Fruit fly (Drosophila melanogaster) whole organism, embryonic: Measurements from ENCODE around the gene CG32985.
A peak's percentile ranks its signal among the peaks of the same experiment; 100 is the strongest.

Source experiments
- CG10267 ChIP-seq: fragments of 200-800 bp; sonication (Bioruptor generic); optimal IDR thresholded peaks from 2 replicates; lab custom pipeline; 2018; ENCODE audit warnings: missing biosample characterization, mild to moderate bottlenecking, missing genetic modification characterization, moderate library complexity
- CG11085 ChIP-seq: fragments of 200-800 bp; sonication (Bioruptor generic); IDR thresholded peaks from 2 replicates; pipeline ENCODE4 v1.3.6; 2022; ENCODE audit warnings: missing biosample characterization, missing genetic modification characterization
- CG11695 ChIP-seq: fragments of 200-800 bp; sonication (Bioruptor generic); IDR thresholded peaks from 3 replicates; pipeline ENCODE4 v1.3.6; 2022; ENCODE audit warnings: missing biosample characterization, missing genetic modification characterization
- CG13894 ChIP-seq: fragments of 200-800 bp; sonication (Bioruptor generic); optimal IDR thresholded peaks from 3 replicates; lab custom pipeline; 2018; ENCODE audit warnings: missing biosample characterization, mild to moderate bottlenecking, missing genetic modification characterization, moderate library complexity
- CG1647 ChIP-seq: fragments of 200-800 bp; sonication (Bioruptor generic); optimal IDR thresholded peaks from 3 replicates; lab custom pipeline; 2016; ENCODE audit warnings: missing biosample characterization, missing genetic modification characterization
- CG17612 ChIP-seq: fragments of 200-800 bp; sonication (Bioruptor generic); IDR thresholded peaks from 2 replicates; pipeline ENCODE4 v1.3.6; 2022; ENCODE audit warnings: missing biosample characterization, missing genetic modification characterization
- CG18599 ChIP-seq: fragments of 200-800 bp; sonication (Bioruptor generic); optimal IDR thresholded peaks from 3 replicates; lab custom pipeline; 2017; ENCODE audit warnings: missing biosample characterization, missing genetic modification characterization, mild to moderate bottlenecking, moderate library complexity, missing genetic modification reagents
- CG2199 ChIP-seq: fragments of 200-800 bp; sonication (Bioruptor generic); IDR thresholded peaks from 3 replicates; pipeline ENCODE4 v1.3.6; 2022; ENCODE audit warnings: missing biosample characterization, missing genetic modification characterization
- CG34376 ChIP-seq: fragments of 200-800 bp; sonication (Bioruptor generic); optimal IDR thresholded peaks from 2 replicates; lab custom pipeline; 2018; ENCODE audit warnings: missing biosample characterization, mild to moderate bottlenecking, missing genetic modification characterization
- CG3726 ChIP-seq: fragments of 200-800 bp; sonication (Bioruptor generic); IDR thresholded peaks from 3 replicates; pipeline ENCODE4, ENCODE4 v1.3.6; 2022; ENCODE audit warnings: missing biosample characterization, missing genetic modification characterization
- CG4730 ChIP-seq: fragments of 200-800 bp; sonication (Bioruptor generic); IDR thresholded peaks from 2 replicates; pipeline ENCODE4 v1.3.6; 2022; ENCODE audit warnings: missing biosample characterization, missing genetic modification characterization
- CG5180 ChIP-seq: fragments of 200-800 bp; sonication (Bioruptor generic); optimal IDR thresholded peaks from 3 replicates; lab custom pipeline; 2017; ENCODE audit warnings: missing biosample characterization, missing genetic modification characterization, mild to moderate bottlenecking, moderate library complexity, missing genetic modification reagents
- CG8359 ChIP-seq: fragments of 200-800 bp; sonication (Bioruptor generic); optimal IDR thresholded peaks from 2 replicates; lab custom pipeline; 2017; ENCODE audit warnings: missing biosample characterization, mild to moderate bottlenecking, missing genetic modification characterization, borderline replicate concordance
- CG9609 ChIP-seq: fragments of 200-800 bp; sonication (Bioruptor generic); optimal IDR thresholded peaks from 3 replicates; lab custom pipeline; 2016; ENCODE audit warnings: missing biosample characterization, missing genetic modification characterization
- D19B ChIP-seq: fragments of 200-800 bp; sonication (Bioruptor generic); optimal IDR thresholded peaks from 2 replicates; lab custom pipeline; 2017; ENCODE audit warnings: missing biosample characterization, mild to moderate bottlenecking, missing genetic modification characterization
- Dad ChIP-seq: fragments of 200-800 bp; sonication (Bioruptor generic); optimal IDR thresholded peaks from 3 replicates; lab custom pipeline; 2016; ENCODE audit warnings: missing biosample characterization, missing genetic modification characterization
- Deaf1 ChIP-seq: fragments of 200-800 bp; optimal IDR thresholded peaks from 3 replicates; lab custom pipeline; 2019; ENCODE audit warnings: missing biosample characterization, mild to moderate bottlenecking, missing genetic modification characterization, moderate library complexity
- Dref ChIP-seq: fragments of 200-800 bp; sonication (Bioruptor generic); IDR thresholded peaks from 2 replicates; pipeline ENCODE4 v1.3.6; 2022; ENCODE audit warnings: missing biosample characterization, missing genetic modification characterization
- ERR ChIP-seq: fragments of 200-800 bp; sonication (Bioruptor generic); optimal IDR thresholded peaks from 2 replicates; lab custom pipeline; 2016; ENCODE audit warnings: missing biosample characterization, missing genetic modification characterization
- Ets97D ChIP-seq: fragments of 200-800 bp; sonication (Bioruptor generic); optimal IDR thresholded peaks from 3 replicates; lab custom pipeline; 2016; ENCODE audit warnings: missing biosample characterization, missing genetic modification characterization
- Fer1 ChIP-seq: fragments of 200-800 bp; sonication (Bioruptor generic); optimal IDR thresholded peaks from 2 replicates; lab custom pipeline; 2017; ENCODE audit warnings: missing biosample characterization, mild to moderate bottlenecking, missing genetic modification characterization
- GATAe ChIP-seq: fragments of 200-800 bp; sonication (Bioruptor generic); conservative IDR thresholded peaks from 2 replicates; pipeline ENCODE4 v1.3.6; 2022; ENCODE audit warnings: missing biosample characterization, missing genetic modification characterization
- Hey ChIP-seq: fragments of 200-800 bp; sonication (Bioruptor generic); optimal IDR thresholded peaks from 3 replicates; lab custom pipeline; 2018; ENCODE audit warnings: missing biosample characterization, mild to moderate bottlenecking, missing genetic modification characterization
- HmgZ ChIP-seq: fragments of 200-800 bp; sonication (Bioruptor generic); optimal IDR thresholded peaks from 2 replicates; lab custom pipeline; 2018; ENCODE audit warnings: missing biosample characterization, mild to moderate bottlenecking, missing genetic modification characterization
- Jarid2 ChIP-seq: fragments of 200-800 bp; sonication (Bioruptor generic); optimal IDR thresholded peaks from 3 replicates; lab custom pipeline; 2017; ENCODE audit warnings: mild to moderate bottlenecking, missing biosample characterization, missing genetic modification reagents, missing genetic modification characterization
- MBD-R2 ChIP-seq: fragments of 200-800 bp; sonication (Bioruptor generic); IDR thresholded peaks from 2 replicates; pipeline ENCODE4 v1.3.6; 2022; ENCODE audit warnings: missing biosample characterization, missing genetic modification characterization
- Optix ChIP-seq: fragments of 200-800 bp; sonication (Bioruptor generic); IDR thresholded peaks from 3 replicates; pipeline ENCODE4 v1.3.6; 2022; ENCODE audit warnings: missing biosample characterization, missing genetic modification characterization
- Pdp1 ChIP-seq, 2 experiments: fragments of 200-800 bp; sonication (Bioruptor generic); optimal IDR thresholded peaks; 3 replicates each; lab custom pipeline; 2016; ENCODE audit warnings: missing biosample characterization in 2 of 2, missing genetic modification characterization in 2 of 2, mild to moderate bottlenecking in 1 of 2, moderate library complexity in 1 of 2
- Poxn ChIP-seq: fragments of 200-800 bp; sonication (Bioruptor generic); IDR thresholded peaks from 2 replicates; pipeline ENCODE4 v1.3.6; 2022; ENCODE audit warnings: missing biosample characterization, missing genetic modification characterization
- Spps ChIP-seq: fragments of 200-800 bp; sonication (Bioruptor generic); optimal IDR thresholded peaks from 2 replicates; lab custom pipeline; 2018; ENCODE audit warnings: missing biosample characterization, mild to moderate bottlenecking, missing genetic modification characterization
- ab ChIP-seq: fragments of 200-800 bp; sonication (Bioruptor generic); optimal IDR thresholded peaks from 2 replicates; lab custom pipeline; 2016; ENCODE audit warnings: missing biosample characterization, missing genetic modification characterization
- ara ChIP-seq: fragments of 200-800 bp; sonication (Bioruptor generic); IDR thresholded peaks from 2 replicates; pipeline ENCODE4 v1.3.6; 2022; ENCODE audit warnings: missing biosample characterization, missing genetic modification characterization
- az2 ChIP-seq: fragments of 200-800 bp; sonication (Bioruptor generic); optimal IDR thresholded peaks from 3 replicates; lab custom pipeline; 2016; ENCODE audit warnings: missing biosample characterization, missing genetic modification characterization
- bowl ChIP-seq: fragments of 200-800 bp; sonication (Bioruptor generic); IDR thresholded peaks from 2 replicates; pipeline ENCODE4 v1.3.6; 2022; ENCODE audit warnings: missing biosample characterization, missing genetic modification characterization
- ci ChIP-seq: fragments of 200-800 bp; sonication (Bioruptor generic); IDR thresholded peaks from 3 replicates; pipeline ENCODE4 v1.3.6; 2022; ENCODE audit warnings: missing biosample characterization, missing genetic modification characterization
- corto ChIP-seq: fragments of 200-800 bp; sonication (Bioruptor generic); optimal IDR thresholded peaks from 2 replicates; lab custom pipeline; 2016; ENCODE audit warnings: missing biosample characterization, mild to moderate bottlenecking, missing genetic modification characterization, moderate library complexity
- cwo ChIP-seq: fragments of 200-800 bp; sonication (Bioruptor generic); optimal IDR thresholded peaks from 3 replicates; lab custom pipeline; 2017; ENCODE audit warnings: missing biosample characterization, missing genetic modification characterization, mild to moderate bottlenecking, moderate library complexity, missing genetic modification reagents
- ems ChIP-seq: fragments of 200-800 bp; sonication (Bioruptor generic); optimal IDR thresholded peaks from 3 replicates; lab custom pipeline; 2016; ENCODE audit warnings: missing biosample characterization, missing genetic modification characterization
- exex ChIP-seq: fragments of 200-800 bp; sonication (Bioruptor generic); optimal IDR thresholded peaks from 4 replicates; lab custom pipeline; 2018; ENCODE audit warnings: missing biosample characterization, mild to moderate bottlenecking, missing genetic modification characterization, moderate library complexity
- grn ChIP-seq: fragments of 200-800 bp; sonication (Bioruptor generic); optimal IDR thresholded peaks from 3 replicates; lab custom pipeline; 2017; ENCODE audit warnings: missing biosample characterization, missing genetic modification characterization
- gro ChIP-seq: fragments of 200-800 bp; sonication (Bioruptor generic); optimal IDR thresholded peaks from 2 replicates; lab custom pipeline; 2016; ENCODE audit warnings: missing biosample characterization, missing genetic modification characterization
- knrl ChIP-seq: fragments of 200-800 bp; sonication (Bioruptor generic); IDR thresholded peaks from 3 replicates; pipeline ENCODE4 v1.3.6; 2022; ENCODE audit warnings: missing biosample characterization, missing genetic modification characterization; ENCODE audit not compliant: partially characterized antibody
- lab ChIP-seq: fragments of 200-800 bp; sonication (Bioruptor generic); optimal IDR thresholded peaks from 3 replicates; lab custom pipeline; 2017; ENCODE audit warnings: missing biosample characterization, missing genetic modification characterization, mild to moderate bottlenecking, moderate library complexity, missing genetic modification reagents
- mirr ChIP-seq: fragments of 200-800 bp; sonication (Bioruptor generic); optimal IDR thresholded peaks from 3 replicates; lab custom pipeline; 2018; ENCODE audit warnings: missing biosample characterization, mild to moderate bottlenecking, missing genetic modification characterization
- oc ChIP-seq: fragments of 200-800 bp; sonication (Bioruptor generic); optimal IDR thresholded peaks from 2 replicates; lab custom pipeline; 2018; ENCODE audit warnings: missing biosample characterization, mild to moderate bottlenecking, missing genetic modification characterization, moderate library complexity
- pita ChIP-seq: fragments of 200-800 bp; sonication (Bioruptor generic); optimal IDR thresholded peaks from 2 replicates; lab custom pipeline; 2017; ENCODE audit warnings: missing biosample characterization, mild to moderate bottlenecking, missing genetic modification characterization
- sd ChIP-seq: fragments of 200-800 bp; sonication (Bioruptor generic); optimal IDR thresholded peaks from 3 replicates; lab custom pipeline; 2018; ENCODE audit warnings: missing biosample characterization, mild to moderate bottlenecking, missing genetic modification characterization, moderate library complexity
- sim ChIP-seq: fragments of 200-800 bp; sonication (Bioruptor generic); IDR thresholded peaks from 2 replicates; pipeline ENCODE4 v1.3.6; 2022; ENCODE audit warnings: missing biosample characterization, missing genetic modification characterization
- sug ChIP-seq: fragments of 200-800 bp; optimal IDR thresholded peaks from 2 replicates; lab custom pipeline; 2019; ENCODE audit warnings: missing biosample characterization, mild to moderate bottlenecking, missing genetic modification characterization, moderate library complexity
- zfh1 ChIP-seq: fragments of 200-800 bp; sonication (Bioruptor generic); IDR thresholded peaks from 3 replicates; pipeline ENCODE4 v1.3.6; 2022; ENCODE audit warnings: missing biosample characterization, missing genetic modification characterization

Gene CG32985

dm6 chr2L:8989037-8989591, 26.8 kb downstream of the CG32985 start, which contains the start of gene rost (continued):
- TF ChIP-seq Dad (GFP tag; lab: Kevin White, UChicago) (no peak), cwo (GFP tag; lab: Kevin White, UChicago) (peak; percentile 40), CG2199 (GFP tag; lab: Robert Waterston, UW) (0 out of 3 replicates have a peak, but pooled peaks have one; percentile 22), pita (GFP tag; lab: Kevin White, UChicago) (no peak), bowl (no peak), ab (no peak), CG34376 (peak; percentile 86), D19B (GFP tag; lab: Kevin White, UChicago) (no peak), CG3726 (no peak), Jarid2 (GFP tag; lab: Kevin White, UChicago) (peak; percentile 41), az2 (GFP tag; lab: Kevin White, UChicago) (no peak), ems (GFP tag; lab: Kevin White, UChicago) (no peak), CG10267 (tag; lab: Kevin White, UChicago) (no peak), CG5180 (GFP tag; lab: Kevin White, UChicago) (peak; percentile 77), corto (GFP tag; lab: Kevin White, UChicago) (peak; percentile 51), ERR (GFP tag; lab: Kevin White, UChicago) (no peak), MBD-R2 (GFP tag; lab: Robert Waterston, UW) (0 out of 2 replicates have a peak, but pooled peaks have one; percentile 7), Fer1 (GFP tag; lab: Kevin White, UChicago) (no peak), CG4730 (no peak), Pdp1 (GFP tag; optimal IDR thresholded peaks at IDR 0.05; lab: Kevin White, UChicago) (peak in 1 of 2 experiments; percentile 69), CG8359 (no peak), sd (tag; lab: Kevin White, UChicago) (peak; percentile 3), Optix (GFP tag; lab: Robert Waterston, UW) (no peak), Ets97D (GFP tag; lab: Kevin White, UChicago) (no peak), Poxn (GFP tag; lab: Robert Waterston, UW) (no peak), Dref (no peak), sug (peak; percentile 86), CG1647 (GFP tag; lab: Kevin White, UChicago) (no peak), lab (GFP tag; lab: Kevin White, UChicago) (peak; percentile 25), CG13894 (tag; lab: Kevin White, UChicago) (peak; percentile 46)

- TF ChIP-seq sim (no peak), ara (GFP tag; lab: Robert Waterston, UW) (no peak), corto (GFP tag; lab: Kevin White, UChicago) (no peak), ci (GFP tag; lab: Robert Waterston, UW) (0 out of 3 replicates have a peak, but pooled peaks have one; percentile 14), oc (tag; lab: Kevin White, UChicago) (no peak), CG5180 (GFP tag; lab: Kevin White, UChicago) (no peak), exex (tag; lab: Kevin White, UChicago) (peak; percentile 95), knrl (GFP tag; lab: Robert Waterston, UW) (no peak), Hey (tag; lab: Kevin White, UChicago) (peak; percentile 40), grn (peak; percentile 65), Spps (no peak), HmgZ (tag; lab: Kevin White, UChicago) (peak; percentile 0), CG11695 (GFP tag; lab: Robert Waterston, UW) (no peak), zfh1 (GFP tag; lab: Robert Waterston, UW) (no peak), gro (GFP tag; lab: Kevin White, UChicago) (no peak), mirr (peak; percentile 26), Deaf1 (tag; lab: Kevin White, UChicago) (peak; percentile 34), CG34376 (peak; percentile 86), sug (peak; percentile 95), CG11085 (GFP tag; lab: Robert Waterston, UW) (no peak), CG9609 (no peak), CG17612 (GFP tag; lab: Robert Waterston, UW) (no peak), CG18599 (GFP tag; lab: Kevin White, UChicago) (peak; percentile 18), GATAe (GFP tag; lab: Robert Waterston, UW) (peak; percentile 36; the same call in 1 of the 2 replicates)
Measured at dm6 chr2L:8991583-8991982, 29.2 kb downstream of the CG32985 start, which contains the start of gene CG9555. TSS of gene CG9555 (plus strand) at chr2L:8991735.
